Fruit fly (Drosophila melanogaster): ENCODE measurements around the gene hth.

The hth gene

DNA sequence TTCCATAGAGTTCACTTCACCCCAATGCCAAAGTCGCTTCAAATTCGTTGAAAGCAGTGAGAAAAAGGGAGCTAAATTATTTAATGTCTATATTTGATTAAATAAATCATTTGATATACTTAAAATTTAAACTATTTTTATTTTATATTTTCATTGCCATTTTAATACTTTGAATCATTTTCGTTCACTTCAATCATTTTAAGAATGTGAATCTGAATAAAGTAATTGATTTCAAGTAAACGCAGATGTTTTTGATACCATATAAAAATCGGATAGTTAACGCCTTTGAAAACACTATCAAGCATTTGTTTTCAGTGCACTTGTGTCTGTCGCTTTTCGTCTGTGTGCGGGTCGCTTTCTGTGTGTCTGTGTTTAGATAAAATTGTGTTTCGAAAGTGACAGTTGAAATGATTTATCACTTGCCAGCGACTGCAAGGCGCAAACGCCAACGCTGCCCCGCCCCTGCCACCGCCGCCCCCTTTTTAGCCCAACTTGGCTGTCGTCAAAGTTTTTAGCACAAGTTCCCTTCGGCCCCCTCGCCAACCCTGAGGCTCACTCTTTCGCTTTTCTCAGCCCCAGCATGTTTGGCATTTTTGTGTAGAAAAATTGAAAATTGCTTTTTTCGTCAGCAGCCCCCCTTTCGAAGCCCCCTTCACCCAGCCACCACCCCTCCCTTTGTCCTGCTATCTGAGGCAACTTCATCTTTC lies 102.1 kb downstream of the hth start (continued):
- TF ChIP-seq Sry-β (GFP tag; optimal IDR thresholded peaks at IDR 0.05) (no peak), corto (GFP tag; optimal IDR thresholded peaks at IDR 0.05) (no peak), CG2116 (GFP tag; optimal IDR thresholded peaks at IDR 0.05) (peak; percentile 39), cato (GFP tag; optimal IDR thresholded peaks at IDR 0.05; ENCODE audit: borderline replicate concordance) (peak; percentile 52), Hr51 (GFP tag; optimal IDR thresholded peaks at IDR 0.05) (peak in 1 of 2 experiments; percentile 89), ttk (GFP tag; IDR thresholded peaks at IDR 0.05) (peak; percentile 39; the same call in 1 of the 2 replicates), seq (GFP tag; IDR thresholded peaks at IDR 0.05) (peak; percentile 50; the same call in 1 of the 2 replicates), CG10462 (GFP tag; optimal IDR thresholded peaks at IDR 0.05) (peak; percentile 36), HLHmδ (GFP tag; optimal IDR thresholded peaks at IDR 0.05) (no peak), Dek (tag; optimal IDR thresholded peaks at IDR 0.05) (peak; percentile 29), ftz-f1 (GFP tag; optimal IDR thresholded peaks at IDR 0.05) (no peak), peb (GFP tag; IDR thresholded peaks at IDR 0.05) (0 out of 2 replicates have a peak, but pooled peaks have one; percentile 23), gcm (GFP tag; optimal IDR thresholded peaks at IDR 0.05) (peak; percentile 85), CG9727 (GFP tag; optimal IDR thresholded peaks at IDR 0.05) (peak; percentile 83), caup (GFP tag; optimal IDR thresholded peaks at IDR 0.05; ENCODE audit: severe bottlenecking) (peak; percentile 38), CG11695 (GFP tag; IDR thresholded peaks at IDR 0.05) (peak; percentile 64; the same call in 2 of the 3 replicates), schlank (tag; optimal IDR thresholded peaks at IDR 0.05) (no peak), CG7357 (GFP tag; IDR thresholded peaks at IDR 0.05) (0 out of 3 replicates have a peak, but pooled peaks have one; percentile 14), E2f2 (GFP tag; IDR thresholded peaks at IDR 0.05) (peak; percentile 41; the same call in 1 of the 2 replicates), salm (tag; optimal IDR thresholded peaks at IDR 0.05) (peak; percentile 61), HHEX (GFP tag; optimal IDR thresholded peaks at IDR 0.05) (peak; percentile 13), CG3281 (GFP tag; optimal IDR thresholded peaks at IDR 0.05) (peak; percentile 44), mam (GFP tag; optimal IDR thresholded peaks at IDR 0.05) (peak; percentile 15), CG12071 (GFP tag; optimal IDR thresholded peaks at IDR 0.05) (peak; percentile 16), tna (GFP tag; IDR thresholded peaks at IDR 0.05; ENCODE audit: partially characterized antibody) (no peak), CG13296 (GFP tag; optimal IDR thresholded peaks at IDR 0.05) (peak; percentile 58), CG13424 (tag; optimal IDR thresholded peaks at IDR 0.05) (peak; percentile 84), CG11723 (GFP tag; optimal IDR thresholded peaks at IDR 0.05) (peak; percentile 48), pan (optimal IDR thresholded peaks at IDR 0.05) (no peak), pan (GFP tag; optimal IDR thresholded peaks at IDR 0.05 in 1 of 2, IDR thresholded peaks at IDR 0.05 in 1 of 2) (peak in 1 of 2 experiments; percentile 70), CG4707 (GFP tag; optimal IDR thresholded peaks at IDR 0.05) (peak; percentile 19), dati (GFP tag; IDR thresholded peaks at IDR 0.05) (no peak), CG8388 (GFP tag; optimal IDR thresholded peaks at IDR 0.05) (peak; percentile 88), cwo (GFP tag; optimal IDR thresholded peaks at IDR 0.05) (peak; percentile 25), CG30403 (GFP tag; optimal IDR thresholded peaks at IDR 0.05) (peak; percentile 81), Tbp (GFP tag; optimal IDR thresholded peaks at IDR 0.05) (no peak), vvl (GFP tag; IDR thresholded peaks at IDR 0.05) (peak; percentile 31; the same call in 1 of the 2 replicates), luna (GFP tag; optimal IDR thresholded peaks at IDR 0.05) (no peak), hkb (optimal IDR thresholded peaks at IDR 0.05) (no peak), hkb (GFP tag; IDR thresholded peaks at IDR 0.05) (peak; percentile 67), CG2678 (tag; optimal IDR thresholded peaks at IDR 0.05) (peak; percentile 88), CG5180 (GFP tag; optimal IDR thresholded peaks at IDR 0.05) (peak; percentile 56), vnd (GFP tag; IDR thresholded peaks at IDR 0.05; ENCODE audit: partially characterized antibody) (no peak), Gsc (GFP tag; IDR thresholded peaks at IDR 0.05) (no peak; the same call in 1 of the 2 replicates), twi (tag; optimal IDR thresholded peaks at IDR 0.05) (peak; percentile 70), NC2β (GFP tag; optimal IDR thresholded peaks at IDR 0.05) (peak; percentile 31), Max (GFP tag; optimal IDR thresholded peaks at IDR 0.05) (peak; percentile 19), CG15696 (tag; optimal IDR thresholded peaks at IDR 0.05) (peak; percentile 67)

Data from whole organism, embryonic.